Worm (Caenorhabditis elegans): ENCODE measurements around the gene gur-4.

gur-4 gene

ce11 chrII:14095875-14096274 is 8.7 kb upstream of the gur-4 start (continued):
- no peak for TF ChIP-seq saeg-2 (GFP tag; IDR thresholded peaks at IDR 0.05)

DNA sequence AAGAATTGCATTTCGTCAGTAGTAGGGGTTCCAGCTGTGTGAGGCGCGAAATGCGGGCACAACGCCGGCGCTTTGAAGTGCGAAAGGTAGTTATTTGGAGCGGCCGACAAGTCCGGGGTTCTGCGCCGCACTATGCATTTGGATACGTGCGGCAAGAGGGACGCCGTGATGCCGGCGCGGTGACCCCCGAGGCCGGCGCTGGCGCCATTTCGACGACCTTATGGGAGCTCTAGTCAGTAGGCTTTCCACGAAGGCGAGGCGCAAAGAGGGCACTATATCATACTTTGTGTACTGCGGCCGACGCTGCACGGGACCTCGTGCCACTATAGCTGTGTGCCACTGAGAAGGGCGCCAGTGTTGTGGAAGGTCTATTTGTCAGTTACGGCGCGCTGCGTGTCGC is 7.8 kb upstream of the gur-4 start:
- TF ChIP-seq set-16 (GFP tag; IDR thresholded peaks at IDR 0.05) (peak; percentile 93), spr-1 (tag; optimal IDR thresholded peaks at IDR 0.05) (peak; percentile 22), lim-7 (GFP tag; IDR thresholded peaks at IDR 0.05) (0 out of 2 replicates have a peak, but pooled peaks have one; percentile 30), madf-9 (GFP tag; conservative IDR thresholded peaks at IDR 0.05) (no peak), F44E2.7 (GFP tag; IDR thresholded peaks at IDR 0.05) (no peak), lin-38 (GFP tag; IDR thresholded peaks at IDR 0.05) (0 out of 2 replicates have a peak, but pooled peaks have one; percentile 34), snpc-1.2 (GFP tag; IDR thresholded peaks at IDR 0.05) (peak; percentile 65), rbr-2 (tag; optimal IDR thresholded peaks at IDR 0.05) (no peak), T20F7.1 (GFP tag; optimal IDR thresholded peaks at IDR 0.05) (no peak), nhr-237 (tag; optimal IDR thresholded peaks at IDR 0.05) (no peak), D1046.2 (GFP tag; IDR thresholded peaks at IDR 0.05) (0 out of 2 replicates have a peak, but pooled peaks have one; percentile 15), aly-2 (tag; optimal IDR thresholded peaks at IDR 0.05) (no peak), daf-8 (GFP tag; IDR thresholded peaks at IDR 0.05) (no peak)

ce11 chrII:14097518-14097917 is 7.1 kb upstream of the gur-4 start, which contains the start of gene Y39G8C.2:
Gene Y39G8C.2, minus strand, starts transcription at chrII:14097618.
- TF ChIP-seq aly-2 (tag; optimal IDR thresholded peaks at IDR 0.05) (no peak), pqm-1 (tag; optimal IDR thresholded peaks at IDR 0.05) (no peak)

DNA sequence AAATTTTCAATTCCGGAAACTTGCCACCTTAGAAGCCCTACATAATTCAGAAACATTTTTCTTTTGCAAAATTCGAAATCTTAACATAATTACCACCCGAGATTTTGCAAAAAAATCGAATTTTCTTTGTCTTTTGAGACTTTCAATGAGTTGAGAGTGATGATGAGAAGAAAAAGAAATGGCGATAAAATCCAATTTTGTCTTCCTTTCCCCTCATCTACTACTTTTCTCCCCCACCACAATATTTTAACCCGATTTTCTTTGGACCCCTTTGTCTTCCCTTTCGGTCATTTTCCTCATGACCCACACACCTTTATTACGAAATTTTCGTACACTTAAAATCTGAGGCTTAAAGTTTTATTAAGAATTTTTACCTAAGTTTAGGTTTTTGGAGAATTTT is 6.2 kb upstream of the gur-4 start:
- TF ChIP-seq vab-7 (GFP tag; IDR thresholded peaks at IDR 0.05) (no peak), mxl-2 (GFP tag; conservative IDR thresholded peaks at IDR 0.05) (no peak), sdz-12 (GFP tag; optimal IDR thresholded peaks at IDR 0.05) (no peak), mxl-3 (GFP tag; optimal IDR thresholded peaks at IDR 0.05) (no peak), pha-4 (GFP tag; IDR thresholded peaks at IDR 0.05) (no peak), pha-4 (tag; optimal IDR thresholded peaks at IDR 0.05) (no peak), hlh-30 (tag; optimal IDR thresholded peaks at IDR 0.05; ENCODE audit: insufficient read depth) (no peak), ZK337.2 (GFP tag; IDR thresholded peaks at IDR 0.05) (no peak), fkh-10 (GFP tag; optimal IDR thresholded peaks at IDR 0.05) (no peak), ceh-20 (GFP tag; IDR thresholded peaks at IDR 0.05) (no peak), F44E2.7 (GFP tag; IDR thresholded peaks at IDR 0.05) (no peak), php-3 (GFP tag; IDR thresholded peaks at IDR 0.05) (no peak), nhr-42 (GFP tag; IDR thresholded peaks at IDR 0.05) (no peak), spr-1 (tag; optimal IDR thresholded peaks at IDR 0.05) (no peak), zip-11 (GFP tag; IDR thresholded peaks at IDR 0.05) (no peak), tag-97 (GFP tag; IDR thresholded peaks at IDR 0.05) (no peak)

- no peak for TF ChIP-seq skn-1 (tag; optimal IDR thresholded peaks at IDR 0.05)
- TF ChIP-seq vab-7 (GFP tag; IDR thresholded peaks at IDR 0.05), result no peak
- no peak for TF ChIP-seq unc-39 (tag; optimal IDR thresholded peaks at IDR 0.05)
- no peak for TF ChIP-seq F26F4.8 (GFP tag; conservative IDR thresholded peaks at IDR 0.05)
- TF ChIP-seq nhr-76 (tag; optimal IDR thresholded peaks at IDR 0.05), result no peak
- TF ChIP-seq unc-130 (GFP tag; optimal IDR thresholded peaks at IDR 0.05), result no peak
- no peak for TF ChIP-seq saeg-2 (GFP tag; IDR thresholded peaks at IDR 0.05)
Measured at ce11 chrII:14100963-14101362, 3.6 kb upstream of the gur-4 start, which contains the start of gene bkip-1. Gene bkip-1, plus strand, starts transcription at chrII:14101263.
